Worm (Caenorhabditis elegans) whole organism, mixed stage, embryonic: ENCODE measurements around the gene nlp-48.

Experiments
- blmp-1 ChIP-seq: fragments of 150-350 bp; optimal IDR thresholded peaks from 2 replicates; lab custom pipeline; 2014; ENCODE audit warnings: missing biosample characterization, missing genetic modification characterization
- ceh-83 ChIP-seq: fragments of 200-800 bp; sonication (Bioruptor generic); optimal IDR thresholded peaks from 2 replicates; lab custom pipeline; 2018; ENCODE audit warnings: mild to moderate bottlenecking, missing genetic modification characterization, missing compliant biosample characterization
- ces-1 ChIP-seq: fragments of 150-350 bp; optimal IDR thresholded peaks from 2 replicates; lab custom pipeline; 2014; ENCODE audit warnings: missing biosample characterization, missing genetic modification reagents, missing genetic modification characterization
- elt-1 ChIP-seq: sonication (generic microtip); optimal IDR thresholded peaks from 2 replicates; lab custom pipeline; 2017; ENCODE audit warnings: missing genetic modification characterization, mild to moderate bottlenecking, missing compliant biosample characterization, antibody characterized with exemption, moderate library complexity, borderline replicate concordance; ENCODE audit not compliant: insufficient read depth
- flh-1 ChIP-seq: fragments of 200-800 bp; sonication (Bioruptor generic); optimal IDR thresholded peaks from 2 replicates; lab custom pipeline; 2018; ENCODE audit warnings: mild to moderate bottlenecking, missing genetic modification characterization, moderate library complexity, missing compliant biosample characterization
- lin-13 ChIP-seq: fragments of 150-350 bp; optimal IDR thresholded peaks from 2 replicates; lab custom pipeline; 2014; ENCODE audit warnings: missing biosample characterization, missing genetic modification characterization
- mab-5 ChIP-seq: fragments of 150-350 bp; optimal IDR thresholded peaks from 2 replicates; lab custom pipeline; 2014; ENCODE audit warnings: missing biosample characterization, missing genetic modification characterization
- nhr-12 ChIP-seq: fragments of 150-350 bp; optimal IDR thresholded peaks from 2 replicates; lab custom pipeline; 2014; ENCODE audit warnings: missing biosample characterization, missing genetic modification characterization
- nhr-2 ChIP-seq: fragments of 150-350 bp; optimal IDR thresholded peaks from 2 replicates; lab custom pipeline; 2014; ENCODE audit warnings: missing biosample characterization, missing genetic modification characterization
- pha-4 ChIP-seq: fragments of 150-350 bp; optimal IDR thresholded peaks from 2 replicates; lab custom pipeline; 2018; ENCODE audit warnings: missing biosample characterization, missing genetic modification reagents, missing genetic modification characterization
- snpc-4 ChIP-seq: fragments of 150-350 bp; optimal IDR thresholded peaks from 2 replicates; lab custom pipeline; 2014; ENCODE audit warnings: missing biosample characterization, missing genetic modification characterization
- unc-39 ChIP-seq: fragments of 150-350 bp; optimal IDR thresholded peaks from 2 replicates; lab custom pipeline; 2014; ENCODE audit warnings: missing biosample characterization, missing genetic modification characterization
- unc-62 ChIP-seq: fragments of 150-350 bp; optimal IDR thresholded peaks from 2 replicates; lab custom pipeline; 2014; ENCODE audit warnings: missing biosample characterization, missing genetic modification reagents, missing genetic modification characterization
- ztf-11 ChIP-seq: fragments of 150-350 bp; optimal IDR thresholded peaks from 2 replicates; lab custom pipeline; 2014; ENCODE audit warnings: missing biosample characterization, missing genetic modification characterization

DNA sequence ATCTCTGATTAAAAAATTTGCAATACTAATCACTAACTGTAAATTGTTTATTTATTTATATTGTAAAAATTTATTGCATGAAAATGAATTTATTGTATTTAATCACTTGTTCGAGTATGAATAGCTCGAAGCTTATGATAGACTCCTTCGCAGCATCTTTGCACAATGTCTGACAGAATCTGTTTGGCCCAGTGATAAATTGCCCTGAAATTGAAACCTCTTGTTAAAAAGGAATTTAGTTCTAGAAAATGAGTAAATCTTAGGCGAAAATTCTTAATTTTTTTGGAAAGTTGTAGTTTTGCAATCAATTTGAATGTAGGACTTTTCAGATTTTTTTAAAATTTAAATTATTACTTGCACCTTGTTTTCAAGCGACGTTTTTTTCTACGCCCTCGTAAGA lies 34.1 kb upstream of the nlp-48 start:
- TF ChIP-seq unc-62 (GFP tag; lab: Kevin White, UChicago): no peak
- TF ChIP-seq nhr-2 (tag; lab: Kevin White, UChicago): no peak
- no peak for TF ChIP-seq snpc-4 (tag; lab: Kevin White, UChicago)
- no peak for TF ChIP-seq blmp-1 (tag; lab: Kevin White, UChicago)
- no peak for TF ChIP-seq ces-1 (GFP tag; lab: Kevin White, UChicago)
- no peak for TF ChIP-seq nhr-12 (tag; lab: Kevin White, UChicago)
- TF ChIP-seq ztf-11: no peak
- TF ChIP-seq lin-13 (tag; lab: Kevin White, UChicago): no peak
- TF ChIP-seq flh-1 (GFP tag; lab: Kevin White, UChicago): no peak
- TF ChIP-seq unc-39 (tag; lab: Kevin White, UChicago): no peak
- no peak for TF ChIP-seq pha-4
- TF ChIP-seq elt-1: no peak
- no peak for TF ChIP-seq mab-5 (tag; lab: Kevin White, UChicago)
- no peak for TF ChIP-seq ceh-83 (GFP tag; lab: Kevin White, UChicago)
